Fruit fly (Drosophila melanogaster): ENCODE measurements around the gene CG14963.
A peak's percentile ranks its signal among the peaks of the same experiment; 100 is the strongest.

The CG14963 gene

DNA sequence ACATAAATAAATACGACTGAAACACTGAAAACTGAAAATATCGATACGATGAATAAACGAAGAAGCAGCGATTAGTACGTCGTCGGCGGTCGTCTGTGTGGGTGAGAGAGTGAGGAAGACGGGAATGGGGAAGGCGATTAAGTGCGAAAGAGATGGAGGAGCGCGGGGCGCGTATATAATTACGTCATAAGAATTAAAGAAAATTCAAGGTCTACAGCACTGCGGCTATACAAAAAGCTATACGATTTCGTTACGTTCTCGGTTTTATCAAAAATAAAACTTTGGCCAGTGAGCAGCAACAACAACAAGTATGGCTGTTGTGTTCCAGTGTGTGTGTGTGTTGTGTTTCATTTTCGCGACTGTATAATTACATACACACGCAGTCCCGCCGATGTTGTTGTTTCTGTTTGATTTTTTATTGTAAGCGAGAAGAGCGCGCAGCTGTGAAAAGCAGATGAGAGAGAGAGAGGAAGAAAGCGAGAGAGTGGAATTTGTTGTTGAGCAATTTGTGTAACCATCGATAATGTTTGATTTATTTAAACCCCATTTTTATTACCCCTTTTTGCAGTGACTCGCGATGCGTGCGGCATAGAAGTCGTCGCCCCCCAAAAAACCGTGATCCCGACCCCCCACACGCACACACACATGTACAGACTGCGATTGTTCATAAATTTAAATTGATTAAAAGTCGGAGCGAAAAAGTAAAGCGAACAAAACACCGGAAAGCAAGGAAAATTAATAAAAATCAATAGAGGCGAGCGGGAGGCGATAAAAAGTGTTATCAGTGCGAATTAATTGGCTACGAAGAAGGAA, 23.1 kb downstream of the CG14963 start (continued):
- TF ChIP-seq CG4730 (GFP tag; IDR thresholded peaks at IDR 0.05) = no peak

DNA sequence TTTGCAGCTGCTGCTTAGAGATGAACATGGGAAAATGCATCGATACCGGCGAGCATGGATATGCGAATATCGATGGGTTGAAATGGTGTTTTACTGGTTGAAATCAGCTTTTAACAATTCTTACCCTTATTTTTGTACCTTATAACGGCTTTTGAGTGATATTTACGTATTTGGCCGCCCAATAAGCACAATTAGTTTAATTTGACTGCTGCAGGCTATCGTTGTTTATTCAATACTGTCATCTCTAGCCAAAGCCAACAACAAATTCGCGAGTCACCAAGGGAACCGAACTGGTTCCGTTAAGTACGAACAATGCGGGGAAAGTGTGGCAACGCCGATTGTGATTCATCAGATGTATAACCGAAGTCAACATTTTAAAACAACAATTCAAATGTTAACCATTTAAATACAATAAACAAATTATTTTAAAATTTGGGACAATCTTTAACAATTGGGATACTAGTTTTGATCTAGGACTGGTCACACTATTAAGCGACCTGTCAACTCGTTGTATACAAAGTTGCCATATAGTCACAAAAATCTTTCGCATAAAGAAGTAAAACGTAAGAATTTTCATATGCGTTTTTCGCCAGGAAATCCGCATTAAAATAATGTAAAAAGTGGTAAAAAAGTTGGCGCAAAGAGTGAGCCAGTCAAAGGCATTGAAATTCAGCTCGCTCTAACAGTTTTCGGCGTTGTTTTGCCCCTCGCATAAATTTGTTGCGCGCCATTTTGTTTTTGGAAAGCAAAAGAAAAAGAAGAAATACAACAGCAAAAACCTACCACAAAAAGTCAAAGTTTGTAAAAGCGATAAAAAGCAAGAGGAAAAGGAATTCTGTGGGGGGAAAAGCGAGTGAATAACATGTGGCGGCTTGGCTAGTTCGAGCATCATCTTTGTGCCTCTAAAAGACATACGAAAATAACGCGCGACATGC, 24.0 kb downstream of the CG14963 start, which contains the start of the genes Usp5 and BtbVII:
Gene Usp5 (minus strand): TSS at position 234 of the 935 bp plus-strand sequence.
Gene BtbVII (plus strand): TSS at position 522 of the 935 bp plus-strand sequence.
- no peak for TF ChIP-seq CG2202 (tag; optimal IDR thresholded peaks at IDR 0.05)
- TF ChIP-seq CG17912 (GFP tag; optimal IDR thresholded peaks at IDR 0.05) = no peak
- TF ChIP-seq HLH54F (GFP tag; optimal IDR thresholded peaks at IDR 0.05) = peak; percentile 73
- TF ChIP-seq ap (GFP tag; IDR thresholded peaks at IDR 0.05) = no peak
- TF ChIP-seq dimm (GFP tag; IDR thresholded peaks at IDR 0.05) = no peak
- TF ChIP-seq CG4282 (GFP tag; optimal IDR thresholded peaks at IDR 0.05) = peak; percentile 20
- no peak for TF ChIP-seq CG3838 (GFP tag; optimal IDR thresholded peaks at IDR 0.05)
- no peak for TF ChIP-seq CG11456 (GFP tag; IDR thresholded peaks at IDR 0.05)
- TF ChIP-seq CG2129 (GFP tag; IDR thresholded peaks at IDR 0.05; ENCODE audit: partially characterized antibody) = peak; percentile 96
- peak; percentile 60; the same call in 1 of the 3 replicates for TF ChIP-seq tgo (GFP tag; IDR thresholded peaks at IDR 0.05)
- peak; percentile 86 for TF ChIP-seq CG9932 (GFP tag; IDR thresholded peaks at IDR 0.05)
- peak; percentile 72 for TF ChIP-seq CG8944 (GFP tag; optimal IDR thresholded peaks at IDR 0.05)
- no peak for TF ChIP-seq prd (optimal IDR thresholded peaks at IDR 0.05)
- peak; percentile 62; the same call in 2 of the 3 replicates for TF ChIP-seq prd (GFP tag; IDR thresholded peaks at IDR 0.05)
- peak; percentile 29 for TF ChIP-seq CG11398 (GFP tag; optimal IDR thresholded peaks at IDR 0.05)
- TF ChIP-seq Vsx1 (GFP tag; optimal IDR thresholded peaks at IDR 0.05) = no peak
- TF ChIP-seq Sry-δ (GFP tag; optimal IDR thresholded peaks at IDR 0.05) = peak; percentile 96
- no peak for TF ChIP-seq HHEX (GFP tag; optimal IDR thresholded peaks at IDR 0.05)
- TF ChIP-seq nerfin-1 (tag; optimal IDR thresholded peaks at IDR 0.05) = peak; percentile 10
- no peak for TF ChIP-seq Sox100B (GFP tag; optimal IDR thresholded peaks at IDR 0.05)
- 0 out of 2 replicates have a peak, but pooled peaks have one; percentile 17 for TF ChIP-seq peb (GFP tag; IDR thresholded peaks at IDR 0.05)
- peak; percentile 20 for TF ChIP-seq CG18764 (GFP tag; optimal IDR thresholded peaks at IDR 0.05)
- TF ChIP-seq CG31441 (GFP tag; IDR thresholded peaks at IDR 0.05) = peak; percentile 49; the same call in 1 of the 2 replicates
- TF ChIP-seq scrt (GFP tag; optimal IDR thresholded peaks at IDR 0.05) = no peak
- 0 out of 2 replicates have a peak, but pooled peaks have one; percentile 10 for TF ChIP-seq CG31224 (GFP tag; IDR thresholded peaks at IDR 0.05)
- TF ChIP-seq lola (GFP tag; optimal IDR thresholded peaks at IDR 0.05) = peak in 1 of 3 experiments; percentile 55
- peak; percentile 7 for TF ChIP-seq CG1529 (GFP tag; optimal IDR thresholded peaks at IDR 0.05)
- peak in 1 of 3 experiments; percentile 13 for TF ChIP-seq Stat92E (GFP tag; optimal IDR thresholded peaks at IDR 0.05)
- no peak for TF ChIP-seq aop (GFP tag; IDR thresholded peaks at IDR 0.05)
- peak; percentile 33; the same call in 1 of the 3 replicates for TF ChIP-seq Optix (GFP tag; IDR thresholded peaks at IDR 0.05)
- no peak for TF ChIP-seq dmrt99B (tag; optimal IDR thresholded peaks at IDR 0.05)
- TF ChIP-seq CG8359 (GFP tag; optimal IDR thresholded peaks at IDR 0.05; ENCODE audit: borderline replicate concordance) = no peak
- no peak for TF ChIP-seq trh (GFP tag; optimal IDR thresholded peaks at IDR 0.05)
- no peak for TF ChIP-seq CG14667 (GFP tag; IDR thresholded peaks at IDR 0.05)
- TF ChIP-seq Hey (tag; optimal IDR thresholded peaks at IDR 0.05) = no peak
- TF ChIP-seq D19A (tag; optimal IDR thresholded peaks at IDR 0.05) = no peak
- peak; percentile 36 for TF ChIP-seq fd3F (GFP tag; optimal IDR thresholded peaks at IDR 0.05)
- peak in 1 of 2 experiments; percentile 45 for TF ChIP-seq crp (GFP tag; optimal IDR thresholded peaks at IDR 0.05)
- TF ChIP-seq sisA (GFP tag; IDR thresholded peaks at IDR 0.05) = peak; percentile 59
- peak; percentile 99 for TF ChIP-seq Scr (GFP tag; IDR thresholded peaks at IDR 0.05; ENCODE audit: partially characterized antibody)
- peak; percentile 97 for TF ChIP-seq hbn (GFP tag; IDR thresholded peaks at IDR 0.05; ENCODE audit: partially characterized antibody)
- TF ChIP-seq nmo (GFP tag; optimal IDR thresholded peaks at IDR 0.05) = peak; percentile 61
- TF ChIP-seq kay (GFP tag; optimal IDR thresholded peaks at IDR 0.05) = peak; percentile 70
